Fruit fly (Drosophila melanogaster) whole organism, wandering third instar larva: ENCODE results near the gene CG33160.

ENCODE experiments used
- HLH106 ChIP-seq: fragments of 200-800 bp; optimal IDR thresholded peaks from 3 replicates; lab custom pipeline; 2019; ENCODE audit warnings: missing biosample characterization, mild to moderate bottlenecking, missing genetic modification characterization, moderate library complexity
- Hr78 ChIP-seq: fragments of >200 bp; optimal IDR thresholded peaks from 2 replicates; lab custom pipeline; 2017; ENCODE audit warnings: missing biosample characterization, missing genetic modification characterization
- Hr83 ChIP-seq: fragments of 200-300 bp; sonication (Bioruptor generic); optimal IDR thresholded peaks from 2 replicates; lab custom pipeline; 2016; ENCODE audit warnings: missing biosample characterization, mild to moderate bottlenecking, missing genetic modification characterization, moderate library complexity; ENCODE audit not compliant: poor library complexity, severe bottlenecking
- Jra ChIP-seq: sonication (Bioruptor generic); optimal IDR thresholded peaks from 2 replicates; lab custom pipeline; 2016; ENCODE audit warnings: missing biosample characterization, missing genetic modification characterization
- Vsx2 ChIP-seq: fragments of 200-300, 225-300 bp; sonication (Bioruptor generic); optimal IDR thresholded peaks from 2 replicates; lab custom pipeline; 2018; ENCODE audit warnings: missing biosample characterization, missing genetic modification characterization; ENCODE audit not compliant: partially characterized antibody
- brk ChIP-seq: fragments of 200-800 bp; sonication (Bioruptor generic); optimal IDR thresholded peaks from 2 replicates; lab custom pipeline; 2016; ENCODE audit warnings: missing biosample characterization, mild to moderate bottlenecking, missing genetic modification characterization
- dl ChIP-seq, 2 experiments: fragments of 175-275, 200-275 bp in 1 of 2; fragments of 200-275 bp in 1 of 2; sonication (Bioruptor generic); optimal IDR thresholded peaks; lab custom pipeline; 2018; ENCODE audit warnings: mild to moderate bottlenecking in 2 of 2, missing biosample characterization in 2 of 2, missing genetic modification characterization in 2 of 2, moderate library complexity in 2 of 2; ENCODE audit not compliant: partially characterized antibody in 2 of 2, insufficient read depth in 1 of 2
- ey ChIP-seq: fragments of 200-800 bp; sonication (Bioruptor generic); optimal IDR thresholded peaks from 2 replicates; lab custom pipeline; 2016; ENCODE audit warnings: missing biosample characterization, missing genetic modification characterization
- lola ChIP-seq: fragments of >200 bp; optimal IDR thresholded peaks from 2 replicates; lab custom pipeline; 2017; ENCODE audit warnings: missing biosample characterization, missing genetic modification characterization
- pan ChIP-seq: fragments of >200 bp; optimal IDR thresholded peaks from 2 replicates; lab custom pipeline; 2017
- psq ChIP-seq: fragments of 200-800 bp; sonication (Bioruptor generic); optimal IDR thresholded peaks from 3 replicates; lab custom pipeline; 2017; ENCODE audit warnings: missing biosample characterization, mild to moderate bottlenecking, missing genetic modification characterization, moderate library complexity
- tai ChIP-seq: sonication (Bioruptor generic); optimal IDR thresholded peaks from 2 replicates; lab custom pipeline; 2016; ENCODE audit warnings: missing biosample characterization, missing genetic modification characterization
- usp ChIP-seq: fragments of >200 bp; optimal IDR thresholded peaks from 2 replicates; lab custom pipeline; 2017; ENCODE audit warnings: missing biosample characterization, missing genetic modification characterization

DNA sequence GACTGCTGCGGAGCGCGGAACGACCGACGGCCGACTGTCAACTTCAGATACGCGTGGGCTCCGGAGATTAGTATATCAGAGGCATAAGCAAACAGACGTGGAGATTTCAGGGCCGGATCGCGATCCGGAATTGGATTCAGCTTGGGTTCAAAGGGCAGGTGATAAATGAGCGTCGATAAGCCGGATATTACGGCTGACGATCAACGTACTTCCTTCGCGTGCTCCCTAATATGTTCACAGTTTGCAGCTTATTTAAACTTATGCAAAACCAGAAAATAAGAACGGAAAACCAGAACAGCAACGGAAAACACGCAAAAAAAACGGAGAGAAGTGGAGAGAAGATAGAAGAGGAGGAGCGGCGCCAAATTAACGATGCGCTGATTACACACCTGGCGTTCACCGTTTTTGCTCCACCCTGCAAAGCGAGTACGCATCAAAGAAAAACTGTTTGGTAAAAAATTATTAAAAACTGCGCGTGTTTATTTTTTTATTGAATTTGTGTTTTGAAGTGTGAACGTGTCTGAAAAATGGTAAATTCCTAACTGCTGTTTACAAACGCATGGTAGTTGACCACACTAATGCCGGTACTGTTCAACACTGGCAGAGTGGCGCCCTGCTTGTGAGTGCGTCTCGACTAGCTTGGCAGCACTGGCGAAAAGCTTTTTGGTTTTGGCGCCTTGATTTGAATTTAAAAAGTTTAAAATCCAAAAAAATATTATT lies 33.0 kb upstream of the CG33160 start, which contains the start of gene CG17746:
- no peak for TF ChIP-seq Vsx2 (GFP tag; lab: Kevin White, UChicago)
- TF ChIP-seq lola (GFP tag; lab: Kevin White, UChicago): no peak
- TF ChIP-seq psq (GFP tag; lab: Kevin White, UChicago): no peak
- TF ChIP-seq dl (GFP tag; optimal IDR thresholded peaks at IDR 0.05; lab: Kevin White, UChicago; ENCODE audit: insufficient read depth in 1 of 2, partially characterized antibody in 2 of 2): no peak
- TF ChIP-seq Hr78 (GFP tag; lab: Kevin White, UChicago): no peak
- peak; percentile 4 for TF ChIP-seq ey (GFP tag; lab: Kevin White, UChicago)
- TF ChIP-seq brk (GFP tag; lab: Kevin White, UChicago): peak; percentile 31
- peak; percentile 2 for TF ChIP-seq HLH106 (tag; lab: Kevin White, UChicago)
- no peak for TF ChIP-seq usp (GFP tag; lab: Kevin White, UChicago)
- no peak for TF ChIP-seq pan (lab: Kevin White, UChicago)
- peak; percentile 10 for TF ChIP-seq Jra (GFP tag; lab: Kevin White, UChicago)
- TF ChIP-seq Hr83 (GFP tag; lab: Kevin White, UChicago): peak; percentile 50
- TF ChIP-seq tai (GFP tag; lab: Kevin White, UChicago): no peak
